Worm (Caenorhabditis elegans) whole organism, early embryonic: ENCODE results near the gene C53B4.3.

Experiments
- B0310.2 ChIP-seq: sonication (generic microtip); optimal IDR thresholded peaks from 2 replicates; lab custom pipeline; 2016; ENCODE audit warnings: mild to moderate bottlenecking, missing genetic modification characterization, missing compliant biosample characterization
- F13C5.2 ChIP-seq: sonication (generic microtip); optimal IDR thresholded peaks from 2 replicates; lab custom pipeline; 2017; ENCODE audit warnings: mild to moderate bottlenecking, missing genetic modification characterization, inconsistent platforms, missing compliant biosample characterization
- aly-1 ChIP-seq: sonication (generic microtip); optimal IDR thresholded peaks from 2 replicates; lab custom pipeline; 2016; ENCODE audit warnings: missing genetic modification characterization, missing compliant biosample characterization
- ama-1 ChIP-seq: fragments of 150-350 bp; optimal IDR thresholded peaks from 2 replicates; lab custom pipeline; 2014
- ceh-13 ChIP-seq: fragments of 200-800 bp; sonication (Bioruptor generic); optimal IDR thresholded peaks from 2 replicates; lab custom pipeline; 2018; ENCODE audit warnings: mild to moderate bottlenecking, missing genetic modification characterization, missing compliant biosample characterization
- ceh-36 ChIP-seq: sonication (generic microtip); optimal IDR thresholded peaks from 2 replicates; lab custom pipeline; 2016; ENCODE audit warnings: missing genetic modification characterization, inconsistent platforms, missing compliant biosample characterization
- ets-7 ChIP-seq: sonication (generic microtip); optimal IDR thresholded peaks from 2 replicates; lab custom pipeline; 2016; ENCODE audit warnings: missing genotype, missing genetic modification characterization, missing compliant biosample characterization
- flt-1 ChIP-seq: fragments of 200-800 bp; sonication (Bioruptor generic); IDR thresholded peaks from 2 replicates; pipeline ENCODE4 v1.3.6; 2022; ENCODE audit warnings: missing genetic modification characterization, missing compliant biosample characterization
- hmbx-1 ChIP-seq: sonication (generic microtip); optimal IDR thresholded peaks from 2 replicates; lab custom pipeline; 2016; ENCODE audit warnings: mild to moderate bottlenecking, missing genetic modification characterization, missing compliant biosample characterization
- hmg-4 ChIP-seq: fragments of 200-800 bp; sonication (Bioruptor generic); optimal IDR thresholded peaks from 2 replicates; lab custom pipeline; 2018; ENCODE audit warnings: mild to moderate bottlenecking, missing genetic modification characterization, missing compliant biosample characterization
- hnd-1 ChIP-seq: sonication (generic microtip); optimal IDR thresholded peaks from 2 replicates; lab custom pipeline; 2016; ENCODE audit warnings: missing genetic modification characterization, missing compliant biosample characterization
- pes-1 ChIP-seq: fragments of 200-800 bp; sonication (Bioruptor generic); IDR thresholded peaks from 2 replicates; pipeline ENCODE4 v1.3.6; 2022; ENCODE audit warnings: missing genetic modification reagents, missing genetic modification characterization, missing compliant biosample characterization
- scrt-1 ChIP-seq: fragments of 200-800 bp; sonication (Bioruptor generic); IDR thresholded peaks from 2 replicates; pipeline ENCODE4 v1.3.6; 2022; ENCODE audit warnings: missing genetic modification characterization, missing compliant biosample characterization
- sea-1 ChIP-seq: fragments of 200-800 bp; sonication (Bioruptor generic); conservative IDR thresholded peaks from 2 replicates; pipeline ENCODE4 v1.3.6; 2022; ENCODE audit warnings: missing genetic modification characterization, missing compliant biosample characterization
- tbx-11 ChIP-seq: fragments of 200-800 bp; sonication (Bioruptor generic); IDR thresholded peaks from 2 replicates; pipeline ENCODE4 v1.3.6; 2022; ENCODE audit warnings: missing genetic modification characterization, missing compliant biosample characterization
- tbx-37 ChIP-seq: fragments of 200-800 bp; sonication (Bioruptor generic); conservative IDR thresholded peaks from 2 replicates; pipeline ENCODE4 v1.3.6; 2022; ENCODE audit warnings: missing genetic modification reagents, missing genetic modification characterization, missing compliant biosample characterization
- tra-4 ChIP-seq: sonication (generic microtip); optimal IDR thresholded peaks from 2 replicates; lab custom pipeline; 2017; ENCODE audit warnings: missing genetic modification characterization, missing compliant biosample characterization

The C53B4.3 gene

ce11 chrIV:8956189-8956588 lies 17.3 kb downstream of the C53B4.3 start, which contains the start of gene tpra-1:
TSS of gene tpra-1 (plus strand) at chrIV:8956489.
- TF ChIP-seq ceh-13 (no peak), ets-7 (no peak), hmbx-1 (no peak), flt-1 (GFP tag; lab: Robert Waterston, UW) (no peak), B0310.2 (tag; lab: Kevin White, UChicago) (no peak), scrt-1 (GFP tag; lab: Robert Waterston, UW) (no peak), ama-1 (lab: Kevin White, UChicago) (no peak)

ce11 chrIV:8954126-8954525 lies 19.4 kb downstream of the C53B4.3 start:
- TF ChIP-seq hmg-4 (no peak), tbx-11 (GFP tag; lab: Robert Waterston, UW) (no peak), F13C5.2 (tag; lab: Kevin White, UChicago) (no peak), flt-1 (GFP tag; lab: Robert Waterston, UW) (no peak), ets-7 (no peak), tbx-37 (no peak)

- TF ChIP-seq hmbx-1 (no peak), tra-4 (tag; lab: Kevin White, UChicago) (no peak), B0310.2 (tag; lab: Kevin White, UChicago) (no peak), F13C5.2 (tag; lab: Kevin White, UChicago) (no peak), ets-7 (no peak)
These were observed 21.5 kb downstream of the C53B4.3 start for ce11 chrIV:8951953-8952567.

ce11 chrIV:8949078-8950039 lies 24.2 kb downstream of the C53B4.3 start:
- no peak for TF ChIP-seq tbx-11 (GFP tag; lab: Robert Waterston, UW)
- TF ChIP-seq scrt-1 (GFP tag; lab: Robert Waterston, UW), result no peak
- TF ChIP-seq flt-1 (GFP tag; lab: Robert Waterston, UW), result no peak
- no peak for TF ChIP-seq ets-7
- TF ChIP-seq hmg-4, result no peak
- TF ChIP-seq ama-1 (lab: Kevin White, UChicago), result no peak
- TF ChIP-seq F13C5.2 (tag; lab: Kevin White, UChicago), result no peak
- TF ChIP-seq tbx-37, result no peak
- TF ChIP-seq hmbx-1, result no peak
- TF ChIP-seq hnd-1 (tag; lab: Kevin White, UChicago), result no peak
- no peak for TF ChIP-seq B0310.2 (tag; lab: Kevin White, UChicago)
- TF ChIP-seq tra-4 (tag; lab: Kevin White, UChicago), result no peak
- no peak for TF ChIP-seq ceh-13
- no peak for TF ChIP-seq sea-1 (GFP tag; lab: Robert Waterston, UW)
- TF ChIP-seq ceh-36 (tag; lab: Kevin White, UChicago), result no peak
- TF ChIP-seq pes-1, result no peak
- TF ChIP-seq aly-1, result no peak

ce11 chrIV:8947146-8947545 lies 26.4 kb downstream of the C53B4.3 start:
- TF ChIP-seq ets-7, result no peak
- no peak for TF ChIP-seq hnd-1 (tag; lab: Kevin White, UChicago)
- TF ChIP-seq ceh-36 (tag; lab: Kevin White, UChicago), result no peak
- no peak for TF ChIP-seq pes-1
- TF ChIP-seq tra-4 (tag; lab: Kevin White, UChicago), result no peak
- TF ChIP-seq sea-1 (GFP tag; lab: Robert Waterston, UW), result no peak
- TF ChIP-seq hmg-4, result no peak
- TF ChIP-seq aly-1, result no peak

- no peak for TF ChIP-seq ama-1 (lab: Kevin White, UChicago)
- no peak for TF ChIP-seq pes-1
- no peak for TF ChIP-seq B0310.2 (tag; lab: Kevin White, UChicago)
- no peak for TF ChIP-seq ets-7
These were observed 30.1 kb downstream of the C53B4.3 start for ce11 chrIV:8943430-8943829.

ce11 chrIV:8933575-8933974 lies 39.9 kb downstream of the C53B4.3 start, which contains the start of gene D1046.4:
TSS of gene D1046.4 (plus strand) at chrIV:8933875.
- TF ChIP-seq ama-1 (lab: Kevin White, UChicago) (no peak), hmg-4 (no peak), ceh-36 (tag; lab: Kevin White, UChicago) (no peak), hmbx-1 (no peak), flt-1 (GFP tag; lab: Robert Waterston, UW) (no peak), tbx-11 (GFP tag; lab: Robert Waterston, UW) (no peak), hnd-1 (tag; lab: Kevin White, UChicago) (no peak), B0310.2 (tag; lab: Kevin White, UChicago) (no peak), ceh-13 (no peak), pes-1 (no peak), F13C5.2 (tag; lab: Kevin White, UChicago) (no peak), aly-1 (no peak), scrt-1 (GFP tag; lab: Robert Waterston, UW) (no peak), tra-4 (tag; lab: Kevin White, UChicago) (no peak), ets-7 (no peak), sea-1 (GFP tag; lab: Robert Waterston, UW) (no peak), tbx-37 (no peak)

- TF ChIP-seq hmg-4 (no peak), ceh-13 (no peak), hmbx-1 (no peak), tra-4 (tag; lab: Kevin White, UChicago) (no peak), F13C5.2 (tag; lab: Kevin White, UChicago) (no peak), hnd-1 (tag; lab: Kevin White, UChicago) (no peak), sea-1 (GFP tag; lab: Robert Waterston, UW) (no peak), flt-1 (GFP tag; lab: Robert Waterston, UW) (no peak), ceh-36 (tag; lab: Kevin White, UChicago) (no peak), pes-1 (no peak), aly-1 (no peak), ets-7 (no peak), tbx-11 (GFP tag; lab: Robert Waterston, UW) (no peak), ama-1 (lab: Kevin White, UChicago) (no peak), scrt-1 (GFP tag; lab: Robert Waterston, UW) (no peak), B0310.2 (tag; lab: Kevin White, UChicago) (no peak), tbx-37 (no peak)
These were observed 43.5 kb downstream of the C53B4.3 start, which contains the start of the genes D1046.18 and slc-25A26 for ce11 chrIV:8929942-8930492. TSS of gene D1046.18 (plus strand) at chrIV:8930242. TSS of gene slc-25A26 (plus strand) at chrIV:8930442.
